Fruit fly (Drosophila melanogaster): ENCODE results near the gene CG15721.

Gene CG15721

dm6 chrX:12976131-12976530 is 5.6 kb downstream of the CG15721 start, which contains the start of gene CG12716:
CG12716 (minus strand) TSS chrX:12976231.
- TF ChIP-seq Rel (GFP tag; optimal IDR thresholded peaks at IDR 0.05) (no peak), Rel (tag; optimal IDR thresholded peaks at IDR 0.05) (no peak), foxo (GFP tag; optimal IDR thresholded peaks at IDR 0.05) (no peak), jim (GFP tag; optimal IDR thresholded peaks at IDR 0.05) (no peak), brk (GFP tag; optimal IDR thresholded peaks at IDR 0.05) (no peak), Hnf4 (GFP tag; optimal IDR thresholded peaks at IDR 0.05) (no peak), sage (GFP tag; optimal IDR thresholded peaks at IDR 0.05) (no peak), CG32264 (GFP tag; optimal IDR thresholded peaks at IDR 0.05) (no peak), dl (GFP tag; optimal IDR thresholded peaks at IDR 0.05; ENCODE audit: insufficient read depth in 1 of 2, partially characterized antibody in 2 of 2) (no peak), GATAd (GFP tag; optimal IDR thresholded peaks at IDR 0.05) (no peak), tai (GFP tag; optimal IDR thresholded peaks at IDR 0.05) (no peak), OdsH (GFP tag; optimal IDR thresholded peaks at IDR 0.05) (no peak), Dif (GFP tag; optimal IDR thresholded peaks at IDR 0.05; ENCODE audit: partially characterized antibody) (no peak), Vsx2 (GFP tag; optimal IDR thresholded peaks at IDR 0.05; ENCODE audit: partially characterized antibody) (no peak), Hr78 (GFP tag; optimal IDR thresholded peaks at IDR 0.05) (no peak), rgr (GFP tag; optimal IDR thresholded peaks at IDR 0.05) (no peak), lola (GFP tag; optimal IDR thresholded peaks at IDR 0.05) (no peak), Dfd (GFP tag; optimal IDR thresholded peaks at IDR 0.05) (no peak), CrebA (GFP tag; optimal IDR thresholded peaks at IDR 0.05; ENCODE audit: borderline replicate concordance) (no peak), Hr83 (GFP tag; optimal IDR thresholded peaks at IDR 0.05; ENCODE audit: poor library complexity, severe bottlenecking) (no peak), CG9705 (GFP tag; optimal IDR thresholded peaks at IDR 0.05) (no peak)

- TF ChIP-seq N (GFP tag; optimal IDR thresholded peaks at IDR 0.05) = no peak
- no peak for TF ChIP-seq Sp1 (GFP tag; optimal IDR thresholded peaks at IDR 0.05)
- no peak for TF ChIP-seq psq (GFP tag; optimal IDR thresholded peaks at IDR 0.05)
- no peak for TF ChIP-seq h (GFP tag; optimal IDR thresholded peaks at IDR 0.05)
- no peak for TF ChIP-seq Rel (GFP tag; optimal IDR thresholded peaks at IDR 0.05)
- TF ChIP-seq Rel (tag; optimal IDR thresholded peaks at IDR 0.05) = no peak
- TF ChIP-seq HLH106 (tag; optimal IDR thresholded peaks at IDR 0.05) = no peak
- no peak for TF ChIP-seq sv (GFP tag; optimal IDR thresholded peaks at IDR 0.05)
- TF ChIP-seq Jra (GFP tag; optimal IDR thresholded peaks at IDR 0.05) = no peak
- no peak for TF ChIP-seq OdsH (GFP tag; optimal IDR thresholded peaks at IDR 0.05)
- TF ChIP-seq rgr (GFP tag; optimal IDR thresholded peaks at IDR 0.05) = no peak
- TF ChIP-seq Myc (optimal IDR thresholded peaks at IDR 0.05) = no peak
- TF ChIP-seq Dif (GFP tag; optimal IDR thresholded peaks at IDR 0.05; ENCODE audit: partially characterized antibody) = no peak
Observed at dm6 chrX:12984224-12984623, 13.7 kb downstream of the CG15721 start, which contains the start of gene CG32643. CG32643 (plus strand) TSS chrX:12984524.

- TF ChIP-seq dsf (GFP tag; optimal IDR thresholded peaks at IDR 0.05; ENCODE audit: borderline replicate concordance) (no peak), foxo (GFP tag; optimal IDR thresholded peaks at IDR 0.05) (no peak), jim (GFP tag; optimal IDR thresholded peaks at IDR 0.05) (no peak), Vsx2 (GFP tag; optimal IDR thresholded peaks at IDR 0.05; ENCODE audit: partially characterized antibody) (no peak), tai (GFP tag; optimal IDR thresholded peaks at IDR 0.05) (no peak), Abd-B (GFP tag; optimal IDR thresholded peaks at IDR 0.05) (no peak), Rel (GFP tag; optimal IDR thresholded peaks at IDR 0.05) (no peak), Rel (tag; optimal IDR thresholded peaks at IDR 0.05) (no peak), GATAd (GFP tag; optimal IDR thresholded peaks at IDR 0.05) (no peak), Hr83 (GFP tag; optimal IDR thresholded peaks at IDR 0.05; ENCODE audit: poor library complexity, severe bottlenecking) (no peak), Hnf4 (GFP tag; optimal IDR thresholded peaks at IDR 0.05) (no peak), Jra (GFP tag; optimal IDR thresholded peaks at IDR 0.05) (no peak), OdsH (GFP tag; optimal IDR thresholded peaks at IDR 0.05) (no peak), Dfd (GFP tag; optimal IDR thresholded peaks at IDR 0.05) (no peak), Hr78 (GFP tag; optimal IDR thresholded peaks at IDR 0.05) (no peak), N (GFP tag; optimal IDR thresholded peaks at IDR 0.05) (no peak), sv (GFP tag; optimal IDR thresholded peaks at IDR 0.05) (no peak), Dif (GFP tag; optimal IDR thresholded peaks at IDR 0.05; ENCODE audit: partially characterized antibody) (no peak), psq (GFP tag; optimal IDR thresholded peaks at IDR 0.05) (no peak)
Observed at dm6 chrX:12986948-12987450, 16.5 kb downstream of the CG15721 start.
